Fruit fly (Drosophila melanogaster): ENCODE measurements around the gene Lint-O.

Lint-O gene

DNA sequence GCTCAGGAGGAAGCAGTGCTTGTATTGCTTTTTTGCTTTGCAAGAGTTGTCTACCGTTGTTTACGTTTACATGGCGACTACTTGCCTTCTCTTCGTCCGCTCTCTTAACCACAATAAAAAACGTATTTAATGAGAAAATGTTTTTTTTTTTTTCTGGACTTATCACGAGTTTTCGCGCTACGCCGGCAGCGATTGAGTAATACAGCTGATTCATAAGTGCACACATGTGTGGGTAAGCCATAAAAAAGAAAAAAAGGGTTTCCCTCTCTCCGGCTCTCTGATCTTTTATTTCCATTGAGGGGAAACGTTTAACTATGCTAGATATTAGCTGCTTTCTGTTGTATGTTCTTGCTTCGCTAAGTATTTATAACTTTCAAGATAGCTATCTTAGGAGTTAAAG lies 43.6 kb downstream of the Lint-O start (continued):
- TF ChIP-seq fd85E (GFP tag; optimal IDR thresholded peaks at IDR 0.05): no peak
- no peak for TF ChIP-seq salr (GFP tag; optimal IDR thresholded peaks at IDR 0.05)
- peak; percentile 58 for TF ChIP-seq CG15336 (GFP tag; IDR thresholded peaks at IDR 0.05)
- TF ChIP-seq svp (GFP tag): no peak
- peak; percentile 68; the same call in 2 of the 3 replicates for TF ChIP-seq CG8119 (GFP tag; IDR thresholded peaks at IDR 0.05)
- peak; percentile 15 for TF ChIP-seq Ets96B (tag; optimal IDR thresholded peaks at IDR 0.05)
- no peak for TF ChIP-seq CG9139 (GFP tag; optimal IDR thresholded peaks at IDR 0.05)
- TF ChIP-seq CG7368 (GFP tag; optimal IDR thresholded peaks at IDR 0.05): no peak
- TF ChIP-seq CG31627 (GFP tag; optimal IDR thresholded peaks at IDR 0.05): no peak
- TF ChIP-seq esn (GFP tag; optimal IDR thresholded peaks at IDR 0.05): no peak
- no peak for TF ChIP-seq pdm3 (GFP tag; optimal IDR thresholded peaks at IDR 0.05)
- no peak for TF ChIP-seq Sox14 (GFP tag; optimal IDR thresholded peaks at IDR 0.05)
- no peak for TF ChIP-seq achi (GFP tag; optimal IDR thresholded peaks at IDR 0.05)
- TF ChIP-seq CG3919 (GFP tag; optimal IDR thresholded peaks at IDR 0.05): no peak
- TF ChIP-seq CG6163 (GFP tag; IDR thresholded peaks at IDR 0.05): peak; percentile 68; the same call in 2 of the 3 replicates
- no peak for TF ChIP-seq fkh (GFP tag; optimal IDR thresholded peaks at IDR 0.05)
- TF ChIP-seq Sox15 (GFP tag; optimal IDR thresholded peaks at IDR 0.05): no peak
- TF ChIP-seq Hr39 (GFP tag; optimal IDR thresholded peaks at IDR 0.05): no peak
- no peak for TF ChIP-seq Sox102F (GFP tag; optimal IDR thresholded peaks at IDR 0.05)
- TF ChIP-seq CG11762 (GFP tag; optimal IDR thresholded peaks at IDR 0.05; ENCODE audit: insufficient read depth): no peak
- TF ChIP-seq CG6808 (GFP tag; optimal IDR thresholded peaks at IDR 0.05): peak; percentile 53
- no peak for TF ChIP-seq Met (GFP tag; optimal IDR thresholded peaks at IDR 0.05)
- TF ChIP-seq CG4318 (GFP tag; optimal IDR thresholded peaks at IDR 0.05): no peak
- no peak for TF ChIP-seq Lpt (GFP tag; optimal IDR thresholded peaks at IDR 0.05)
- TF ChIP-seq net (GFP tag; optimal IDR thresholded peaks at IDR 0.05): peak; percentile 16
- TF ChIP-seq vri (GFP tag; optimal IDR thresholded peaks at IDR 0.05): peak; percentile 92
- no peak for TF ChIP-seq Hr4 (GFP tag; optimal IDR thresholded peaks at IDR 0.05)
- no peak for TF ChIP-seq OdsH (GFP tag; optimal IDR thresholded peaks at IDR 0.05)
- TF ChIP-seq CG10631 (GFP tag; optimal IDR thresholded peaks at IDR 0.05): no peak
- TF ChIP-seq eg (GFP tag; IDR thresholded peaks at IDR 0.05): peak; percentile 66; the same call in 2 of the 3 replicates
- TF ChIP-seq CG8632 (GFP tag; optimal IDR thresholded peaks at IDR 0.05): no peak
- TF ChIP-seq Smox (GFP tag; optimal IDR thresholded peaks at IDR 0.05): no peak
- no peak for TF ChIP-seq cyc (GFP tag; optimal IDR thresholded peaks at IDR 0.05)
- no peak for TF ChIP-seq Blimp-1 (GFP tag; optimal IDR thresholded peaks at IDR 0.05)

dm6 chrX:2743020-2743419 lies 44.5 kb downstream of the Lint-O start:
- peak; percentile 34 for TF ChIP-seq Met (GFP tag; optimal IDR thresholded peaks at IDR 0.05)
- TF ChIP-seq CG31627 (GFP tag; optimal IDR thresholded peaks at IDR 0.05): peak; percentile 51
- peak; percentile 42 for TF ChIP-seq Gug (GFP tag; IDR thresholded peaks at IDR 0.05)
- no peak for TF ChIP-seq CG16779 (tag; optimal IDR thresholded peaks at IDR 0.05)
- TF ChIP-seq CG15336 (GFP tag; IDR thresholded peaks at IDR 0.05): no peak
- peak; percentile 26 for TF ChIP-seq cyc (GFP tag; optimal IDR thresholded peaks at IDR 0.05)
- TF ChIP-seq CG32006 (GFP tag; optimal IDR thresholded peaks at IDR 0.05): peak; percentile 48
- TF ChIP-seq fkh (GFP tag; optimal IDR thresholded peaks at IDR 0.05): no peak
- no peak for TF ChIP-seq Blimp-1 (GFP tag; optimal IDR thresholded peaks at IDR 0.05)
- TF ChIP-seq dac (GFP tag; optimal IDR thresholded peaks at IDR 0.05): no peak
- no peak for TF ChIP-seq CG10631 (GFP tag; optimal IDR thresholded peaks at IDR 0.05)
- peak; percentile 5 for TF ChIP-seq Smox (GFP tag; optimal IDR thresholded peaks at IDR 0.05)
- no peak for TF ChIP-seq CG8632 (GFP tag; optimal IDR thresholded peaks at IDR 0.05)
- no peak for TF ChIP-seq CG6808 (GFP tag; optimal IDR thresholded peaks at IDR 0.05)
- peak; percentile 24 for TF ChIP-seq Sox102F (GFP tag; optimal IDR thresholded peaks at IDR 0.05)
- TF ChIP-seq acj6 (GFP tag; optimal IDR thresholded peaks at IDR 0.05): peak; percentile 43
- no peak for TF ChIP-seq spab (GFP tag; optimal IDR thresholded peaks at IDR 0.05)
- no peak for TF ChIP-seq ss (GFP tag; optimal IDR thresholded peaks at IDR 0.05)
- TF ChIP-seq Eip93F (GFP tag; optimal IDR thresholded peaks at IDR 0.05): no peak
- no peak for TF ChIP-seq dsx (GFP tag; optimal IDR thresholded peaks at IDR 0.05; ENCODE audit: poor library complexity, severe bottlenecking)
- peak; percentile 12 for TF ChIP-seq Sox15 (GFP tag; optimal IDR thresholded peaks at IDR 0.05)
- no peak for TF ChIP-seq Ets96B (tag; optimal IDR thresholded peaks at IDR 0.05)
- peak; percentile 24 for TF ChIP-seq Sox14 (GFP tag; optimal IDR thresholded peaks at IDR 0.05)
- TF ChIP-seq CG11294 (GFP tag; IDR thresholded peaks at IDR 0.05): peak; percentile 55
- no peak for TF ChIP-seq Hr38 (GFP tag; optimal IDR thresholded peaks at IDR 0.05)
- TF ChIP-seq CG8119 (GFP tag; IDR thresholded peaks at IDR 0.05): peak; percentile 23; the same call in 1 of the 3 replicates
- TF ChIP-seq Hr4 (GFP tag; optimal IDR thresholded peaks at IDR 0.05): peak; percentile 50
- TF ChIP-seq CG1621 (tag; optimal IDR thresholded peaks at IDR 0.05): no peak
- TF ChIP-seq CG9139 (GFP tag; optimal IDR thresholded peaks at IDR 0.05): no peak
- TF ChIP-seq Eip75B (GFP tag; optimal IDR thresholded peaks at IDR 0.05): no peak
- TF ChIP-seq net (GFP tag; optimal IDR thresholded peaks at IDR 0.05): peak; percentile 28
- TF ChIP-seq fd59A (GFP tag; optimal IDR thresholded peaks at IDR 0.05): no peak
- TF ChIP-seq CG4318 (GFP tag; optimal IDR thresholded peaks at IDR 0.05): no peak

Measured in whole organism, prepupa.